Fruit fly (Drosophila melanogaster): ENCODE results near the gene Srr.

The Srr gene

DNA sequence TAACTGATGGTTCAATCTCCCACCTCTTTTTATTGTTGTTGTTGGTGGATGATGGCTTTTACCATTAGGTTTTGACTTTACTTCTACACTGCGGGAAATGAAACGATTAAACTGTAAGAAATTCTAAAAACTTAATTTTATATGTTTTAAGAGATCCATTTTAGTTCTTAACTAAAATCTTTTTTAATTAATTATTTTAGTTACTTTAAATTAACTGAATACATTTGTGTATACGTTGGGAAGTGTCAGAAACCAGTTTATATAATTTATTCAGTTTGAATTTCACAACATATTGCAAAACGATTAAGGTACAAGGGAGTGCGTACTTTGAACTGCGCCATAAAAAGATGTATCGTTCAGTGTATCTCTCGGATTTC, 11.9 kb upstream of the Srr start:
- TF ChIP-seq CG17801 (GFP tag; optimal IDR thresholded peaks at IDR 0.05; ENCODE audit: partially characterized antibody), result peak; percentile 73

DNA sequence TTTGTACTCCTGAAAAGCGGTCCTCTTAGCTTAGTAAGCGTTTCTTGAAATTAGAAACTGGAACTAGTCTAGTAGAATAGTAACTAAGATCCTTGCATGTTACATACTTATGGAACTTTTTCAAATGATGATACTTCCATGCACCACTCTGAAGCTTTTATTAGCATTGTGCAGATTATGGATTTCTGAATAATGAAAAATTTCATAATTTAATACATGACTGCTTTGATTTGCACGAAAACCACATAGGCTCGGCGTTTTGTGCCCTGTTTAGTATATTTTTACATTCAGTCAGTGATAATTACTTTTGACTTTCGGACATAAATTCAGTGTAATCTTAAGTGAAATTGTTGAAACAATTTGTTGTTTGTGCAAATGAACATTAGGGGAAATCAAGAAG, 10.0 kb upstream of the Srr start, which contains the start of gene CG43675:
Gene CG43675 (plus strand): TSS at position 301 of the 400 bp plus-strand sequence.
- no peak for TF ChIP-seq CG17801 (GFP tag; optimal IDR thresholded peaks at IDR 0.05; ENCODE audit: partially characterized antibody)

DNA sequence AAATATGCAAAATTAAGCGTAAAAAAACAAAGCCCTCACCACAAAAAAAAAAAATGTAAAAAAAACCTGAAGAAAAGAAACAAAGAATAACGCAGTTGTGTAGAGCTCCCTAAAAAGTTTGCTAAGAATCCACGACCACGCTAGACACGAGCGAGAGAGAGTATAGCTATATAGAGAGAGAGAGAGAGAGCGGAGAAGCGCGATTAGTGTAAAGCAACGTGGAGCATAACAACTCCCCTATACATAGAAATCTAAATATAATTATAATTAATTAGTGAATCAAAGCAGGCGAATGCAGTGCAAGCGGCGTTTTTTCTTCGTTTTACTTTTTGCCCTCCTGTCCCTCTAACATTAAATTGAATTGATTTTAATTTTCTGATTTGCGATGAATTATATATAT, 5.8 kb upstream of the Srr start:
- no peak for TF ChIP-seq CG17801 (GFP tag; optimal IDR thresholded peaks at IDR 0.05; ENCODE audit: partially characterized antibody)

DNA sequence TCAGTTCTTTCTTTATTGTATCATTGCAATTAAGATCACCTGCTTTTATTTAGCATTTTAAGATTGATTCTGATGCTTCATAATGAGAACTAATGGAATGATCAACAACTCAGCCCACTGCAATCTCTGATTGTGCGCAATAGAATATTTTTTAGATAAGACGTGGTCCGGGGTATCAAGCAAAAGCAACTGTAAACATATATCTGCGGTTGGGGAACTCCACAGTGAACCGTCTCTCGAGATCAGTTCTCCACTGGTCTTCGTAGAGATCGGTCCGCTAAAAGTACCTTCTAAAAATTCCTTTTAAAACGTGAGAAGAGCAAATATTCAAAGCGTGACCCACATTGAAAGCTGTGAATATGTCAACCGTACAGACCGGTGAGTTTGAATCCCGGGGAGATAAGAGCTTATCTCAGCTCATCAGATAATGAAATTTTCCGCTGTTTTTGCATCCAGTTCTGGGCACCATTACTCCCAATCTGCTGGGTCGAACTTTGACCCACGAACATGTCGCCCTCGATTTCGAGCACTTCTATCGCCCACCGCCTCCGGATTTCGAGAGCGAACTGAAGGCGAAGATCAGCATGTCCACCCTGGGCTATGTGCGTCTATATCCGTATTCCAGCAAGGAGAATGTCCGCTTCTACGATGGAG, 2.0 kb upstream of the Srr start, which contains the start of gene CG18473:
Gene CG18473 (plus strand): TSS at position 240 of the 654 bp plus-strand sequence.
- TF ChIP-seq CG17801 (GFP tag; optimal IDR thresholded peaks at IDR 0.05; ENCODE audit: partially characterized antibody), result no peak

DNA sequence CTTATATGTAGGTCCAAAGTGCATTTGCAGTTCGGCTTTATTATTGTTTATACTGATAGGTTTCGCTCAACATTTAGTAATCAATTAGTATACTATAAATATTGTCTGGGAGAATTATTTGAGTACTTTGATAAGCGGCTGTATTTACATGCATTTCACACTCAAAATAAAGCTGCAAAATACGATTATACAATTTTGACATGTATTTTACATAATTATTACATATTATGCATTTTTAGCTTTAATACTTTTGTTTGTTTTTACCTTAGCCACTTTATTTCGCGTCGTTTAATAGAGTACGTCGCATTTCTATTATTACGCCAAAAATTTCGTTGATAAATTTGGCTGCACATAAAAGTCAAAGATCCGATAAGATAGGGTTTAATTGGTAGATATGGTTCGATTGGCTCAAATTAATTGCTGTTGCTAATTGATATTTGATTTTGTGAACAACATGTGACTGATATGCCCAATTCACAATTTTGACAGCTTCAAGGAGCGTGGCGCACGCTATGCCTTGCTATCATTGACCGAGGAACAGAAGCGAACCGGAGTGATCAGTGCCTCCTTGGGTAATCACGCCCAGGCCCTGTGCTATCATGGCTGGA, 799 bp downstream of the Srr start:
- no peak for TF ChIP-seq CG17801 (GFP tag; optimal IDR thresholded peaks at IDR 0.05; ENCODE audit: partially characterized antibody)

DNA sequence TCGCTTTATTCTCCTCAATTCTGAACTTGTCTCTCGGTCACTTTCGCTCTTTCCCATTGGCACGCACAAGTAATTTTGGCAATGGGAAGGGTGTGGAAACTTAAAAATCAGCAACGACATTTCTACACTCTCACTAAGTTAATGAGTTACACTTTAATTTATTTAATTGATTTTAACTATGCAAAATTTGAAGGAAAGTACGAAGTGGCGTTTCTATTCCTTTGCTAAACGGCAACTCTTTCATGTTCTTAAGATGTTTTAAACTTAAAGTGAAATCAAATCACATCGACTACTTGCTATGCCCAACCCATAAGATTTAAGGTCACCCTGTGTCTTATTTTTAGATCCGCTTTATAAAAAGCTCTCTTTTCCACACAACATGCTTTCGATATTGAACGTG, 5.2 kb downstream of the Srr start:
- no peak for TF ChIP-seq CG17801 (GFP tag; optimal IDR thresholded peaks at IDR 0.05; ENCODE audit: partially characterized antibody)

DNA sequence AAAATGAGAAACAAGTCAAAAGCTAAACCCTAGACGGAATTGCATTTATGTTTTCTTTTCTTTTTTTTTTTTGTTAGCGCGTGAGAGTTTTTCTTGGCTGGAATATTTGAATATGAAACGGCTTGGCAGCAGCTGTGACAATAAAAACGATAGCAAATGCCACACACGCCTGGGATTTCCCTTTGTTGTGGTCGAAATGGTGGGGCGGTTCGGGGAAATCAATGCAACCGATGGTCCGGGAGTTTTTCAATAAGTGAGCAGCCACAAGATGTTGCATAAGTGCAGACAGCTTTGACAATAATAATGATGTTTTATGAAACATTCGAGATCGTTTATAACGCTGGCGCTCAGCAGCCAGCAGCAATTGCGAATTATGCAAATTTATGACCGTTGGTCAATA, 11.6 kb downstream of the Srr start:
- no peak for TF ChIP-seq CG17801 (GFP tag; optimal IDR thresholded peaks at IDR 0.05; ENCODE audit: partially characterized antibody)

DNA sequence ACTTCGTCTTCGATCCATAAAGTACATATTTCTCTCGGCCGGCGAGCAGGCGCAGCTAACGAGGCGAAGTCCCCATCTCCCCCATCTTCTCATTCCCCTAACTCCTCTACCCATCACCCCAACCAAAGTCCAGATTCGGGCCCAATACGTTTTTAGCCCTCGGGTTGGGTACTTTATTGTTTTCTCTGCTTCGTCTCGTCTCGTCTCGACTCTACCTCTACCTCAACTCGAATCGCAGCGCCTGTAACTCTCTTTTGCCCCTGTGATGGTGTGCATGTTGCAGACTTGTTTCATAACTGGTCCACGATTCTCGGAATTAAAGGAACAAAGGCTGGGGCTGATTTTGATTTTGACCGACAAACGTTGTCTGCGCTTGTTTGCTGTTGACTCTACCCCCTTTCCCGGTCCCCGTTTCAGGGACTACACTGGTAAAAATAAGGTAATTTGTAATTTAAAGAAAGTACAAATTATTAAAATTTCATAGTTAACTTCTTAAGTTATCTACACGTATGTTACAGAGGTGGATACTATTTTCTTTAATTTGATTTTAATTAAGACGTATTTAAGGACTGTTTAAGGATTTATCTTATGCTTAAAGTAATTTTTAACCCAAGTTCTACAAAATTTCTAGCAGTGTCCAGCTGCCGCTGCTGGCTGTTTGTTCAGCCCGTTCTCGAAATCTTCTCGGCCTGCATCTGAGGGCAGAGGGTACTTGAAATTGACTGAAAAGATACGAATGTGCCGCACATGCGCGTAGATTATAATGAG, 13.6 kb downstream of the Srr start:
- TF ChIP-seq CG17801 (GFP tag; optimal IDR thresholded peaks at IDR 0.05; ENCODE audit: partially characterized antibody), result no peak

DNA sequence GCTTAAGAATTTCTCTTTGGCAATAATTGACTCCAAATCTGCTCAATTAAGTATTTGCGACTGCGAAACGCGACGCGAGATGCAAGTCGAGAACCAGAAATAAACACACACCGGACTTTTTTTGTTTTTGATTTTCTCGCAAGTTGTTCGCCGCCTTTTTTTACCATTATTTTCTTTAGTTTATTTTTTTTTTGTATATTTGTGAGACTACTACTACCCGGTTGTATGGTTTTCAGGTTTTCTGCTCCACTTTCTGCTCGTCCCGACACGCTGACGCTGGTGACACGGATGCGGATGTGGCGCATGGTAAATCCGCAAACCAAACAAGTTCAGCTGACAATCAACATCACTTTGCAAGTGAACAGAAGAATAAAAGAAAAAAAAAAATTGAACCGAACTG, 15.8 kb downstream of the Srr start:
- TF ChIP-seq CG17801 (GFP tag; optimal IDR thresholded peaks at IDR 0.05; ENCODE audit: partially characterized antibody), result no peak

DNA sequence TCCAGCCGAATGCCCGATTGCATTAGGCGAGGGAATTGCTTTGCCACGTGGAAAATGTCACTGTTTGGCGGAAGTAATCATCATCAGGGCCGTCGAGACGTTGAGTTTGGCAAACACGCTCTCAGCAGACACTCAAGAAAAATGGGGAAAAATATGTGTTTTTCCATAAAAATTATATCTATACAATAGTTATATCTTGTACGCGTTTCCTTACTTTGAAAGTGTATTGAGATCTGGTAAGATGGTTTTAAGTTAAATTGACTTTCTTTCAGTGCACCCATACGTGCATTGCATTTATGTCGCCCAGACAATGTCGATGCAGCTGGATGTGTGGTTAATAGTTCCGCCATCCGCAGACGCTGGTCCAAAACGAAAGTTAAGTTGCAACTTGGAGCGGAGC, 20.8 kb downstream of the Srr start:
- no peak for TF ChIP-seq CG17801 (GFP tag; optimal IDR thresholded peaks at IDR 0.05; ENCODE audit: partially characterized antibody)

DNA sequence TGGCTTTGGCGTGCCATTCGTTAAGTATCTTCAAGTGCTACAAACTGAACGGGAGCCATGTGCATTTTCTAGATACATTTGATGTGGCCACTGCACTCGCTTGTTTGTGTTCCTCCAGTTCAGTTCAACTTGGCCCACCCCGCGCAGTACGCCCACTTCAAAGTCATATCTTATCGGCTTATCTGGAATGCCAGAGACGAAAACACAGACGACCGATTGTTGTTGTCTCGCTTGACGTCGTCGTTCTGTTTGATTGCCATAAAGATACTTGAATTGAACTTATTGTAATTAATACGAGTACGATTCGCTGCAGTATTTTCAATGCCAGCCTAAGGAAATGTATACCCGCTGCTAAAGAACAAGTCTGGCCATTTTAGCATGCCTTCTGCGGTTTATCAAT, 22.4 kb downstream of the Srr start:
- no peak for TF ChIP-seq CG17801 (GFP tag; optimal IDR thresholded peaks at IDR 0.05; ENCODE audit: partially characterized antibody)

DNA sequence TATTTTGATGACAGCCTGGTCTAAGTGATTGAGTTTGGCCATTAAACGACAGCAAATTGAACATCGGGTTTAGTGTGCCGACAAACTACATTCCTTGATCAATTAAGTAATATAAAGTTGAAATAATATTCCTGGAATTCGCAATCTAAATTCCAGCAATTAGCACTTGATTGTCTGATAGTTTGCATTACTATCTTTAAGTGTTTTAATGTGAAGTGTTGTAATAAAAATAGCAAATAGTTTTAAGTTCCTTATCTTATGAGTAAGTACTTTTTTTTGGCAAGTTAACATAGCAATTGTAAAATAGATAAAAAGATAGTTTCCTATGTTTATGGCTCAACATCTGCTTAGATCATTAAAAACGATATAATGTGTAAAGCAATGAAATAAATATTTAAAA, 23.1 kb downstream of the Srr start:
- TF ChIP-seq CG17801 (GFP tag; optimal IDR thresholded peaks at IDR 0.05; ENCODE audit: partially characterized antibody), result no peak

DNA sequence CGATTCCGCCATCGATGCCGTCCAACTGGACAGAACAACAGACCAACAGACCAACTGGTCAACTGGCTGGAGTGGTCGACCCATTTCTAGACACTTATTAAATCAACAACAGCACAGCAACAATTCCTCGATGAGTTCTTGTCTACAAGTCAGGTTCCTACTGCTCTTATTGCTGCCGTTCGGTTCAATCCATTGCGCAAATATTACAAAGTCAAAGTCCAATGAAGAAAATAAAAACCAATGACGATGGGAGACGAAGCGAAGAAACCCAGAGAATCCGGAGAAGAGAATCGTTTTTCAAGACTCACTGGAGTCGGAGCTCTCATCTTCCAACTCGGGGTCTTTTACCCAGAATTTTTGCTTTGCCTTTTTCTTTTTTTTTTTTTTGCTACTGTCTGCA, 23.8 kb downstream of the Srr start:
- peak; percentile 21 for TF ChIP-seq CG17801 (GFP tag; optimal IDR thresholded peaks at IDR 0.05; ENCODE audit: partially characterized antibody)

DNA sequence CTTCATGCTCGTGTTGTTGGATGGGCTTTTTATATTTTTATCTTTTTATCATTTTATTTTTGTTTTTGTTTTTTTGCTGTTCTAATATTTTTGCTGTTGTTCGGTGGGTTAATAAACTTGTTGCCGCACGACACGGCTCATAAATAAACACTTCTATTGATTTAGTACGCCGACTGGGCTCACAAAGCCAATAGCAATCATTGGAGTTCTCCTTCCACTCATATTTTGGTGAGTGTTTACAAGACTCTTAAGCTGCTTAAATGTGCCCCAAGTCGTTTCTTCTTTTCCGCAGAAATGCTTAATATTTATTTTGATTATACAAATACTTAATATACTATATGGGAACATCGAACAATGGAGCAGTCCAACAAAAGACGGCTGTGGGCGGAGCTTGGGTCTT, 25.0 kb downstream of the Srr start:
- TF ChIP-seq CG17801 (GFP tag; optimal IDR thresholded peaks at IDR 0.05; ENCODE audit: partially characterized antibody), result no peak

DNA sequence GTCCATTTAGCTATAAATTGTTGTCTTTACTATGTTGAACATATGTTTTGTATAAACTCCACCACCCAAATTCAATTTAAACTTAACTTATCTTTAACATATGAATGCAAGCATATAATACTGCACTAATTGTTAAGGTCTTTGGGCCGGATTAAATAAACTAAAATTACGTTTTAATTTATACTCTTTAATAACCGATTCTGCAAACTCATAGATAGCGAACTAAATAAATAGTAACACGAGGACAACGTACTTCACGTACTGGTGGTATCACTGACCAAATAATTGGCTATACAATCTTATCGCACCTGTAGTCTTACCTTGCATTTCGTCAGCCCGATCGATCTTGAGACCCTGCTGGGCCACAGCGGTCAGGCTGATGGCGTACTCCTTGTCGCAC, 27.2 kb downstream of the Srr start:
- no peak for TF ChIP-seq CG17801 (GFP tag; optimal IDR thresholded peaks at IDR 0.05; ENCODE audit: partially characterized antibody)

DNA sequence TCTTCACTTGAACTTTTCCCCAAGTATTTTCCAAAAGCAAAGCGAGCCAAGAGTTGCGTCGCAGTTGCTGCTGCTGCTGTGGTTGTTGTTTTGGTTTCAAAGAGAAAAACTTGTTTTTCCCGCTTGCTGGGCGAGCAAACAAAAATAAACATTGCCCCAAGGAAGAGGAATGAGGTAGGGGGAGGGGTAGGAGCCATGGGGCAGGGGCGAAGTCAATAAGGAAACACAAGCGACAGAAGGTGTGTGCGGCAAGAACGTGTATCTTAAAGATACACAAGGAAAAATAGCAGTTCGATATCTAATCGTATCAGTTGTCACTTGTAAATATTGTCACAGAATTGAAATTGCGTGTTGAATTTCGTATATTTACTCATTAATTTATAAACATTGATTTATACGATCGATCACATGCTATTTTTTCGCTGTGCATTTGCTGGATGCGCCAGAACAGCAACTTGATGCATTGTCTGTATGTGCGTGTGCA, 28.4 kb downstream of the Srr start:
- TF ChIP-seq CG17801 (GFP tag; optimal IDR thresholded peaks at IDR 0.05; ENCODE audit: partially characterized antibody), result no peak
